Worm (Caenorhabditis elegans): ENCODE results near the gene strd-1.

The strd-1 gene

DNA sequence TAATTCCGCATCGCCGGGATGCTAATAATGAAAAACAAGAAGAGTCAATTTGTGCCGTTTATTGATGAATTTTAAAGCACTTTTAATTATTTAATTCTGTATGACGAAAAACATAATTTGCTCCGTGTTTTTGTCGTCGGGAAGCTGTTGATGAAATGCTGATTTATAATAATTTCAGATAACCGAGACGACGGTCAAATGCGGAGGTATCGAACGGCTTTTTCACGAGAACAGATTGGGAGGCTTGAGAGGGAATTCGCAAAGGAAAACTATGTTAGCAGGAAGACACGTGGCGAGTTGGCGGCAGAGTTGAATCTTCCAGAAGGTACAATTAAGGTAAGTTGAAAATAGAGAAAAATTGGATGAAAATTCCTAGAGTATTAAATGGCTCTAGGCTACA is 23.7 kb upstream of the strd-1 start:
- no peak for TF ChIP-seq egl-5 (tag; optimal IDR thresholded peaks at IDR 0.05)
- no peak for TF ChIP-seq tbx-2 (tag; optimal IDR thresholded peaks at IDR 0.05)
- no peak for TF ChIP-seq fos-1 (tag; optimal IDR thresholded peaks at IDR 0.05)
- TF ChIP-seq nhr-43 (tag; optimal IDR thresholded peaks at IDR 0.05; ENCODE audit: poor library complexity, severe bottlenecking), result no peak
- no peak for TF ChIP-seq unc-39 (tag; optimal IDR thresholded peaks at IDR 0.05)
- TF ChIP-seq ceh-28 (tag; optimal IDR thresholded peaks at IDR 0.05), result no peak
- no peak for TF ChIP-seq nhr-237 (tag; optimal IDR thresholded peaks at IDR 0.05)
- no peak for TF ChIP-seq sea-2 (GFP tag; optimal IDR thresholded peaks at IDR 0.05)
- TF ChIP-seq nhr-23 (tag; optimal IDR thresholded peaks at IDR 0.05), result no peak
- TF ChIP-seq skn-1 (tag; optimal IDR thresholded peaks at IDR 0.05), result no peak
- TF ChIP-seq lin-39 (tag; optimal IDR thresholded peaks at IDR 0.05), result no peak
- TF ChIP-seq pha-4 (tag; optimal IDR thresholded peaks at IDR 0.05), result no peak
- TF ChIP-seq zag-1 (tag; optimal IDR thresholded peaks at IDR 0.05), result no peak
- TF ChIP-seq lsy-12 (tag; optimal IDR thresholded peaks at IDR 0.05), result no peak
- TF ChIP-seq nhr-25 (tag; optimal IDR thresholded peaks at IDR 0.05), result no peak
- TF ChIP-seq mdl-1 (tag; optimal IDR thresholded peaks at IDR 0.05), result no peak
- no peak for TF ChIP-seq daf-12 (tag; optimal IDR thresholded peaks at IDR 0.05)
- TF ChIP-seq nhr-77 (tag; optimal IDR thresholded peaks at IDR 0.05), result no peak
- TF ChIP-seq mml-1 (tag; optimal IDR thresholded peaks at IDR 0.05), result no peak

DNA sequence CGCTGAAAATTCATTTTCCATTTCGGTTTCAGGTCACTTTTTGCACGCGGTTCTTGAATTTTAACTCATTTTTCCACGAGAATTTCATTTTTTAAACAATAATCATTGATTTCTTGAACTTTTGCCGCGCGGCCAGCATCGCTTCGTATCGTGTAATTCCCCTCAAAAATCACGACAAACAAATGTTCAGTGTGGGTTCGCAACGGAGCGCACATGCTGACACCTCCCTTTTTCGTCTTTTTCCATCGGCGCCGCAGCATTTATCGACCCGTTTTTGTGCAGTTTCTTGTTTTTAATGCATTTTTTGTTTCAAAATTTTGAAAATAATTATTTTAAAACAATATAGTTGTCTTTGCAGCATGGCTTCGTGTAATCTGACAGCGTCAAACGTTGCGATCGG is 16.4 kb upstream of the strd-1 start, which contains the start of gene M142.5:
M142.5 (plus strand) TSS at position 352 of the 400 bp plus-strand sequence.
- no peak for TF ChIP-seq ceh-28 (tag; optimal IDR thresholded peaks at IDR 0.05)
- no peak for TF ChIP-seq elt-2 (tag; optimal IDR thresholded peaks at IDR 0.05)
- TF ChIP-seq fkh-10 (GFP tag; optimal IDR thresholded peaks at IDR 0.05), result no peak
- no peak for TF ChIP-seq mdl-1 (tag; optimal IDR thresholded peaks at IDR 0.05)
- TF ChIP-seq ama-1 (optimal IDR thresholded peaks at IDR 0.05), result no peak
- TF ChIP-seq nhr-76 (tag; optimal IDR thresholded peaks at IDR 0.05), result no peak
- TF ChIP-seq lin-15B (tag; optimal IDR thresholded peaks at IDR 0.05), result peak; percentile 73
- TF ChIP-seq jun-1 (tag; optimal IDR thresholded peaks at IDR 0.05), result no peak
- TF ChIP-seq mml-1 (tag; optimal IDR thresholded peaks at IDR 0.05), result no peak
- TF ChIP-seq ceh-82 (tag; optimal IDR thresholded peaks at IDR 0.05), result no peak
- TF ChIP-seq nhr-67 (tag; optimal IDR thresholded peaks at IDR 0.05), result no peak
- TF ChIP-seq nfya-1 (tag; optimal IDR thresholded peaks at IDR 0.05; ENCODE audit: insufficient read depth), result peak; percentile 18
- TF ChIP-seq nhr-12 (tag; optimal IDR thresholded peaks at IDR 0.05), result no peak
- TF ChIP-seq lin-39 (tag; optimal IDR thresholded peaks at IDR 0.05), result peak; percentile 27
- TF ChIP-seq sea-2 (GFP tag; optimal IDR thresholded peaks at IDR 0.05), result no peak
- no peak for TF ChIP-seq daf-12 (tag; optimal IDR thresholded peaks at IDR 0.05)
- no peak for TF ChIP-seq nhr-77 (tag; optimal IDR thresholded peaks at IDR 0.05)
- no peak for TF ChIP-seq R02D3.7 (tag; optimal IDR thresholded peaks at IDR 0.05)
- TF ChIP-seq aly-2 (tag; optimal IDR thresholded peaks at IDR 0.05), result no peak

DNA sequence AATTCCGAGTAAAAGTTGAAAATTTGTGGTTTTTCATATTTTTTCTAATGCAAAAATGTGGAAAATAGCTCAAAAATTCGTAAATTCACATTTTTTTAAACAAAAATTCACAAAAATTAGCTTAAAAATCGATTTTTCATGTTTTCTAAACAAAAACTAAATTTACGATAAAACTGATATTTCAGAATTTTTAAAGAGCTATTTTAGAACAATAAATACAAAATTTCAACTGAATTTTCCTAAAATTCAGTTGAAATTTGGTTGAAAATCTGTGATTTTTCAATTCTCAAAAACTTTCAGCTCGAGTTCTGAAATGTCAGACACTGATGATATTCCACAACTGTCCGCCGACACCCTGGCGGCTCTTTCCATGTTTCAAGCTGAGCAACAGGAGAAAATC is 13.9 kb upstream of the strd-1 start, which contains the start of gene M142.8:
M142.8 (plus strand) TSS at position 301 of the 400 bp plus-strand sequence.
- no peak for TF ChIP-seq ceh-9 (tag; optimal IDR thresholded peaks at IDR 0.05)
- TF ChIP-seq ceh-16 (tag; optimal IDR thresholded peaks at IDR 0.05), result no peak
- no peak for TF ChIP-seq fkh-2 (tag; optimal IDR thresholded peaks at IDR 0.05)
- no peak for TF ChIP-seq mdl-1 (tag; optimal IDR thresholded peaks at IDR 0.05)
- no peak for TF ChIP-seq ztf-11 (tag; optimal IDR thresholded peaks at IDR 0.05)
- TF ChIP-seq snpc-4 (tag; optimal IDR thresholded peaks at IDR 0.05), result no peak
- TF ChIP-seq lsy-12 (tag; optimal IDR thresholded peaks at IDR 0.05), result no peak
- no peak for TF ChIP-seq unc-39 (tag; optimal IDR thresholded peaks at IDR 0.05)
- TF ChIP-seq sea-2 (GFP tag; optimal IDR thresholded peaks at IDR 0.05), result no peak
- TF ChIP-seq nhr-25 (tag; optimal IDR thresholded peaks at IDR 0.05), result no peak
- TF ChIP-seq ceh-82 (tag; optimal IDR thresholded peaks at IDR 0.05), result no peak

DNA sequence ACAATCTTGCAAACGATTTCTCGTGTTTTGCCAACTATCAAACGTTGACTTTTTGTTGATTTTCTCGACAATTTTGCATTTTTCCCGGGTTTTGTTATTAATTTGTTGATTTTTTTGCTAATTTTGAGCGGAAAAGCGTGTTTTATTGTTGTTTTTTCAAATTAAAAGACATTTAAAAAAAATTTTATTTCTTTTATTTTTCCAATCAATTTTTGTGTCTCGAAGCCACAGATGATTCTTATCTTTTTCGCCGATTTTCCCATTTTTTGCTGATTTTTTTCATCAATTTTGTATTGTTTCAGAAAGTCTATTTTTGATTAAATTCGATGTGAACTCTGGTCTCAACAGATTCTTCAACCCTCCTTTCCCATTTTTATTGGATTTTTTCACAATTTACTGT is 11.3 kb upstream of the strd-1 start, which contains the start of gene rle-1:
rle-1 (plus strand) TSS at position 301 of the 400 bp plus-strand sequence.
- no peak for TF ChIP-seq fos-1 (tag; optimal IDR thresholded peaks at IDR 0.05)
- no peak for TF ChIP-seq elt-2 (tag; optimal IDR thresholded peaks at IDR 0.05)

DNA sequence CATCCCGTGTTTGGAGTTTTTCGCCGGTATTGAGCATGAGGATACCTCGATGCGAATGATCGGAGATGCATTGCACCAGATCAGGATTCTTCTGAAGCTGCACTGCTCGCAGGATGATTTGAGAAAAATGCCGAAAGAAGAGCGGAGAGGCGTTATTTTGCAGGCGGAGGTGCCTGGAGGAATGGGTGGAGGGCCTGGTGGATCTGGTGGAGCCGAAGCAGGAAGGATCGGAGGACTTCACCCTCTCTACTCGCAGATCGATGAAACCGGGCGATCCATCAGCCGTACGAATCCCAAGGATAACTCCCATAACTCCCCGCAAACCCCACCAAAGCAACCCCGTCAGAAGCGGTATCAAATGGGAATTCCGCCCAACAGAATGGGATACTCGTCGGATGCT is 8.1 kb upstream of the strd-1 start:
- no peak for TF ChIP-seq nhr-23 (tag; optimal IDR thresholded peaks at IDR 0.05)
- TF ChIP-seq skn-1 (tag; optimal IDR thresholded peaks at IDR 0.05), result no peak
- no peak for TF ChIP-seq elt-3 (tag; optimal IDR thresholded peaks at IDR 0.05)
- TF ChIP-seq elt-1 (tag; optimal IDR thresholded peaks at IDR 0.05), result no peak
- TF ChIP-seq nhr-28 (tag; optimal IDR thresholded peaks at IDR 0.05), result no peak
- TF ChIP-seq lsy-12 (tag; optimal IDR thresholded peaks at IDR 0.05), result no peak
- TF ChIP-seq nhr-43 (tag; optimal IDR thresholded peaks at IDR 0.05; ENCODE audit: poor library complexity, severe bottlenecking), result no peak
- TF ChIP-seq hmg-11 (tag; optimal IDR thresholded peaks at IDR 0.05), result no peak
- no peak for TF ChIP-seq zag-1 (tag; optimal IDR thresholded peaks at IDR 0.05)
- TF ChIP-seq nfya-1 (tag; optimal IDR thresholded peaks at IDR 0.05; ENCODE audit: insufficient read depth), result no peak
- no peak for TF ChIP-seq unc-39 (tag; optimal IDR thresholded peaks at IDR 0.05)
- no peak for TF ChIP-seq tbx-2 (tag; optimal IDR thresholded peaks at IDR 0.05)
- TF ChIP-seq sea-2 (GFP tag; optimal IDR thresholded peaks at IDR 0.05), result no peak
- TF ChIP-seq daf-12 (tag; optimal IDR thresholded peaks at IDR 0.05), result no peak
- TF ChIP-seq nhr-12 (tag; optimal IDR thresholded peaks at IDR 0.05), result no peak
